Worm (Caenorhabditis elegans) whole organism, L1 larva: ENCODE results near the gene ins-20.

ENCODE experiments used
- C04F5.9 ChIP-seq: sonication (generic microtip); optimal IDR thresholded peaks from 2 replicates; lab custom pipeline; 2016; ENCODE audit warnings: missing genetic modification characterization, missing compliant biosample characterization
- C16A3.4 ChIP-seq: fragments of 150-350 bp; optimal IDR thresholded peaks from 2 replicates; lab custom pipeline; 2014; ENCODE audit warnings: missing biosample characterization, missing genetic modification characterization
- aha-1 ChIP-seq: fragments of 150-350 bp; optimal IDR thresholded peaks from 2 replicates; lab custom pipeline; 2014; ENCODE audit warnings: missing biosample characterization, missing genetic modification characterization
- alr-1 ChIP-seq: fragments of 200-800 bp; sonication (Bioruptor generic); optimal IDR thresholded peaks from 2 replicates; lab custom pipeline; 2018; ENCODE audit warnings: borderline replicate concordance, mild to moderate bottlenecking, missing genetic modification characterization, missing compliant biosample characterization
- aly-2 ChIP-seq: fragments of 150-350 bp; optimal IDR thresholded peaks from 2 replicates; lab custom pipeline; 2014; ENCODE audit warnings: missing biosample characterization, missing genetic modification characterization
- ama-1 ChIP-seq: fragments of 150-350 bp; optimal IDR thresholded peaks from 2 replicates; lab custom pipeline; 2014
- blmp-1 ChIP-seq: fragments of 150-350 bp; optimal IDR thresholded peaks from 2 replicates; lab custom pipeline; 2014; ENCODE audit warnings: missing biosample characterization, missing genetic modification characterization
- ceh-63 ChIP-seq: fragments of 200-800 bp; sonication (Bioruptor generic); optimal IDR thresholded peaks from 2 replicates; lab custom pipeline; 2018; ENCODE audit warnings: mild to moderate bottlenecking, missing genetic modification characterization, missing compliant biosample characterization
- ceh-8 ChIP-seq: fragments of 200-800 bp; sonication (Bioruptor generic); optimal IDR thresholded peaks from 2 replicates; lab custom pipeline; 2018; ENCODE audit warnings: mild to moderate bottlenecking, missing genetic modification characterization, moderate library complexity, missing compliant biosample characterization
- ces-1 ChIP-seq: fragments of 150-350 bp; optimal IDR thresholded peaks from 2 replicates; lab custom pipeline; 2014; ENCODE audit warnings: missing biosample characterization, missing genetic modification reagents, missing genetic modification characterization
- dsc-1 ChIP-seq: sonication (generic microtip); optimal IDR thresholded peaks from 2 replicates; lab custom pipeline; 2016; ENCODE audit warnings: mild to moderate bottlenecking, missing genetic modification characterization, missing compliant biosample characterization
- efl-1 ChIP-seq, 4 experiments: fragments of 150-350 bp; optimal IDR thresholded peaks in 3 of 4; peaks in 1 of 4; 1 replicate in 1 of 4; 2 replicates in 3 of 4; lab custom pipeline; 2014; ENCODE audit warnings: missing biosample characterization in 2 of 4, missing genetic modification characterization in 2 of 4, missing genetic modification reagents in 2 of 4
- efl-3 ChIP-seq: fragments of 200-800 bp; sonication (Bioruptor generic); optimal IDR thresholded peaks from 2 replicates; lab custom pipeline; 2018; ENCODE audit warnings: mild to moderate bottlenecking, missing genetic modification characterization, missing compliant biosample characterization
- egl-27 ChIP-seq, 2 experiments: fragments of 150-350 bp in 1 of 2; sonication (generic microtip); optimal IDR thresholded peaks; 3 replicates each; lab custom pipeline; 2017 to 2018; ENCODE audit warnings: missing biosample characterization in 2 of 2, missing genetic modification characterization in 2 of 2, missing genetic modification reagents in 2 of 2
- elt-2 ChIP-seq: sonication (generic microtip); optimal IDR thresholded peaks from 2 replicates; lab custom pipeline; 2016; ENCODE audit warnings: missing genetic modification characterization, mild to moderate bottlenecking, inconsistent platforms, missing compliant biosample characterization, missing genetic modification reagents
- elt-3 ChIP-seq, 6 experiments: fragments of 150-350 bp in 1 of 6; sonication (generic microtip); optimal IDR thresholded peaks; 2 replicates each; lab custom pipeline; 2017 to 2018; ENCODE audit warnings: missing biosample characterization in 6 of 6, missing genetic modification characterization in 6 of 6, inconsistent platforms in 1 of 6
- ets-5 ChIP-seq: fragments of 200-800 bp; sonication (Bioruptor generic); IDR thresholded peaks from 2 replicates; pipeline ENCODE4 v1.3.6; 2022; ENCODE audit warnings: missing genetic modification characterization, missing compliant biosample characterization
- fkh-4 ChIP-seq: sonication (generic microtip); optimal IDR thresholded peaks from 2 replicates; lab custom pipeline; 2016; ENCODE audit warnings: missing compliant biosample characterization, missing genetic modification characterization, borderline replicate concordance
- fkh-8 ChIP-seq: sonication (generic microtip); optimal IDR thresholded peaks from 2 replicates; lab custom pipeline; 2016; ENCODE audit warnings: mild to moderate bottlenecking, missing genetic modification characterization, missing compliant biosample characterization
- hlh-17 ChIP-seq: fragments of 200-800 bp; sonication (Bioruptor generic); optimal IDR thresholded peaks from 2 replicates; lab custom pipeline; 2018; ENCODE audit warnings: missing genetic modification characterization, mild to moderate bottlenecking, missing compliant biosample characterization, moderate library complexity, borderline replicate concordance
- hlh-4 ChIP-seq: sonication (generic microtip); optimal IDR thresholded peaks from 2 replicates; lab custom pipeline; 2016; ENCODE audit warnings: mild to moderate bottlenecking, missing genetic modification characterization, missing compliant biosample characterization
- hpl-2 ChIP-seq: fragments of 150-350 bp; optimal IDR thresholded peaks from 2 replicates; lab custom pipeline; 2014; ENCODE audit warnings: missing biosample characterization, missing genetic modification reagents, missing genetic modification characterization
- isw-1 ChIP-seq: fragments of 200-800 bp; sonication (Bioruptor generic); IDR thresholded peaks from 2 replicates; pipeline ENCODE4 v1.3.6; 2022; ENCODE audit warnings: missing genetic modification characterization, missing compliant biosample characterization
- lin-14 ChIP-seq: fragments of 200-800 bp; sonication (Bioruptor generic); optimal IDR thresholded peaks from 2 replicates; lab custom pipeline; 2018; ENCODE audit warnings: mild to moderate bottlenecking, missing genetic modification characterization, moderate library complexity, missing compliant biosample characterization
- lsy-2 ChIP-seq, 2 experiments: fragments of 150-350 bp; optimal IDR thresholded peaks; 2 replicates each; lab custom pipeline; 2014; ENCODE audit warnings: missing biosample characterization in 2 of 2, missing genetic modification characterization in 2 of 2
- nhr-12 ChIP-seq: sonication (generic microtip); optimal IDR thresholded peaks from 2 replicates; lab custom pipeline; 2017; ENCODE audit warnings: missing biosample characterization, missing genetic modification characterization
- nhr-20 ChIP-seq: sonication (generic microtip); optimal IDR thresholded peaks from 2 replicates; lab custom pipeline; 2016; ENCODE audit warnings: mild to moderate bottlenecking, missing genetic modification characterization, missing compliant biosample characterization
- nhr-71 ChIP-seq: sonication (generic microtip); optimal IDR thresholded peaks from 2 replicates; lab custom pipeline; 2016; ENCODE audit warnings: mild to moderate bottlenecking, missing genetic modification characterization, moderate library complexity, missing compliant biosample characterization
- nhr-84 ChIP-seq: sonication (generic microtip); optimal IDR thresholded peaks from 2 replicates; lab custom pipeline; 2017; ENCODE audit warnings: missing biosample characterization, missing genetic modification characterization
- nhr-85 ChIP-seq: sonication (generic microtip); peaks from one replicate; lab custom pipeline; 2016; ENCODE audit warnings: missing genetic modification characterization, inconsistent platforms, missing compliant biosample characterization
- nhr-90 ChIP-seq: sonication (generic microtip); optimal IDR thresholded peaks from 2 replicates; lab custom pipeline; 2016; ENCODE audit warnings: mild to moderate bottlenecking, missing genetic modification characterization, missing compliant biosample characterization; ENCODE audit not compliant: poor library complexity
- rnt-1 ChIP-seq: sonication (generic microtip); optimal IDR thresholded peaks from 2 replicates; lab custom pipeline; 2016; ENCODE audit warnings: mild to moderate bottlenecking, missing genetic modification characterization, moderate library complexity, missing compliant biosample characterization
- snpc-4 ChIP-seq: fragments of 150-350 bp; optimal IDR thresholded peaks from 2 replicates; lab custom pipeline; 2014; ENCODE audit warnings: missing biosample characterization, missing genetic modification characterization
- snu-23 ChIP-seq: sonication (generic microtip); optimal IDR thresholded peaks from 2 replicates; lab custom pipeline; 2016; ENCODE audit warnings: missing genetic modification characterization, missing compliant biosample characterization
- sptf-1 ChIP-seq: fragments of 150-350 bp; optimal IDR thresholded peaks from 2 replicates; lab custom pipeline; 2014; ENCODE audit warnings: missing biosample characterization, missing genetic modification characterization
- unc-130 ChIP-seq: fragments of 150-350 bp; optimal IDR thresholded peaks from 2 replicates; lab custom pipeline; 2017; ENCODE audit warnings: missing biosample characterization, missing genetic modification characterization, inconsistent platforms
- unc-62 ChIP-seq: fragments of 150-350 bp; optimal IDR thresholded peaks from 2 replicates; lab custom pipeline; 2014; ENCODE audit warnings: missing biosample characterization, missing genetic modification reagents, missing genetic modification characterization
- unc-98 ChIP-seq: fragments of 200-800 bp; sonication (Bioruptor generic); IDR thresholded peaks from 2 replicates; pipeline ENCODE4 v1.3.6; 2022; ENCODE audit warnings: missing genetic modification characterization, missing compliant biosample characterization
- vab-15 ChIP-seq: sonication (generic microtip); optimal IDR thresholded peaks from 2 replicates; lab custom pipeline; 2017; ENCODE audit warnings: missing genotype, mild to moderate bottlenecking, missing genetic modification characterization, missing compliant biosample characterization
- xbp-1 ChIP-seq: sonication (generic microtip); optimal IDR thresholded peaks from 2 replicates; lab custom pipeline; 2016; ENCODE audit warnings: missing genetic modification characterization, missing compliant biosample characterization
- zag-1 ChIP-seq: fragments of 150-350 bp; optimal IDR thresholded peaks from 2 replicates; lab custom pipeline; 2014; ENCODE audit warnings: missing biosample characterization, missing genetic modification characterization
- zip-4 ChIP-seq: fragments of 200-800 bp; sonication (Bioruptor generic); optimal IDR thresholded peaks from 2 replicates; lab custom pipeline; 2018; ENCODE audit warnings: mild to moderate bottlenecking, missing genetic modification characterization, moderate library complexity, missing compliant biosample characterization

ins-20 gene

DNA sequence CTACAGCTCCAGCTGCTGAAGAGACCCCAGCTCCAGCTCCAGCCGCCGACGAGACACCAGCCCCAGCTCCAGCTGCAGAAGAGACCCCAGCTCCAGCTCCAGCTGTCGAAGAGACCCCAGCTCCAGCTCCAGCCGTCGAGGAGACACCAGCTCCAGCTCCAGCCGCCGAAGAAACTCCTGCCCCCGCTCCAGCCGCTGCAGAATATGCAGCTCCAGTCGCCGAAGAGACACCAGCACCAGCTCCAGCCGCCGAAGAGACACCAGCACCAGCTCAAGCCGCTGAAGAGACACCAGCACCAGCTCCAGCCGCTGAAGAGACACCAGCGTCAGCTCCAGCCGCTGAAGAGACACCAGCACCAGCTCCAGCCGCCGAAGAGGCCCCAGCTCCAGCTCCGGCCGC, 12.0 kb downstream of the ins-20 start:
- TF ChIP-seq fkh-8 (tag; lab: Kevin White, UChicago) (no peak), ceh-8 (GFP tag; lab: Kevin White, UChicago) (peak; percentile 30)

DNA sequence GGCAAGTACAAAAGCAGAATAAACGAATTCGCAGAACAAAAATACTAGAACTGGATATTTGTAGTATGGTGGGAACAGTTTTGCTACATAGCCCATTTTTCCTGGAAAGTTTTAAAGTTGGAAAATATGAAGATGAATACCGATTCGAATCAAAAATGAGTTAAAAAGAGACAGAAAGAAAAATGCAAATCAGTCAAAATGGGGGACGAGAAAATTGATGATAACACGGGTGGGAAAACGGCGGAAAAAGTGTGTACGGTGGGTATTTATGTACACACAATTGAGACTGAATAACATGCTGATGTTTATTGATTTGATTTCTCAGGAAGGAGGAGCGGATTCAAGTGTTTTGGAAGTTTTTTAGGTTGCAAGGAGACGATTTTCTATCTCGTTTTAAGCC, 14.2 kb downstream of the ins-20 start, which contains the start of gene R12C12.9:
TSS of gene R12C12.9 (minus strand) at position 101 of the 400 bp plus-strand sequence.
- TF ChIP-seq snpc-4 (tag; lab: Kevin White, UChicago) (no peak), elt-2 (tag; lab: Kevin White, UChicago) (peak; percentile 3)

ce11 chrII:6025647-6026046, 15.0 kb downstream of the ins-20 start:
- TF ChIP-seq aly-2 (no peak), zip-4 (GFP tag; lab: Kevin White, UChicago) (no peak), ceh-63 (no peak), elt-2 (tag; lab: Kevin White, UChicago) (peak; percentile 89), hlh-17 (GFP tag; lab: Kevin White, UChicago) (no peak), lin-14 (GFP tag; lab: Kevin White, UChicago) (peak; percentile 40), elt-3 (tag; optimal IDR thresholded peaks at IDR 0.05; lab: Kevin White, UChicago) (peak in 1 of 6 experiments; percentile 53), efl-1 (optimal IDR thresholded peaks at IDR 0.05; lab: Kevin White, UChicago) (no peak), efl-1 (GFP tag; optimal IDR thresholded peaks at IDR 0.05 in 1 of 2; lab: Kevin White, UChicago) (no peak), unc-62 (GFP tag; lab: Kevin White, UChicago) (no peak), vab-15 (tag; lab: Kevin White, UChicago) (no peak), zag-1 (tag; lab: Kevin White, UChicago) (no peak), nhr-20 (peak; percentile 24), ama-1 (lab: Kevin White, UChicago) (no peak), aha-1 (tag; lab: Kevin White, UChicago) (no peak), xbp-1 (tag; lab: Kevin White, UChicago) (no peak), unc-130 (tag; lab: Kevin White, UChicago) (no peak), dsc-1 (tag; lab: Kevin White, UChicago) (no peak), isw-1 (GFP tag; lab: Robert Waterston, UW) (no peak), lsy-2 (tag; optimal IDR thresholded peaks at IDR 0.05; lab: Kevin White, UChicago) (no peak), blmp-1 (peak; percentile 61), hlh-4 (tag; lab: Kevin White, UChicago) (no peak), C16A3.4 (tag; lab: Kevin White, UChicago) (no peak), snu-23 (GFP tag; lab: Kevin White, UChicago) (peak; percentile 5), unc-98 (GFP tag; lab: Robert Waterston, UW) (no peak), rnt-1 (tag; lab: Kevin White, UChicago) (no peak), nhr-90 (tag; lab: Kevin White, UChicago) (no peak), C04F5.9 (tag; lab: Kevin White, UChicago) (no peak), nhr-71 (tag; lab: Kevin White, UChicago) (no peak), sptf-1 (tag; lab: Kevin White, UChicago) (no peak), efl-3 (GFP tag; lab: Kevin White, UChicago) (no peak), ets-5 (GFP tag; lab: Robert Waterston, UW) (no peak), egl-27 (tag; optimal IDR thresholded peaks at IDR 0.05; lab: Kevin White, UChicago) (no peak), nhr-84 (tag; lab: Kevin White, UChicago) (no peak), fkh-4 (tag; lab: Kevin White, UChicago) (no peak), nhr-12 (tag; lab: Kevin White, UChicago) (no peak), alr-1 (tag; lab: Kevin White, UChicago) (no peak), nhr-85 (peak; percentile 16), ces-1 (no peak), hpl-2 (GFP tag; lab: Kevin White, UChicago) (no peak)
- TF ChIP-seq, all 84 proteins: peak for 7
